Worm (Caenorhabditis elegans) whole organism, L2 larva: ENCODE results near the gene C17H12.37.
"Not testable (repeated sequence)": the region's sequence is repeated elsewhere in the genome, so short reads cannot be mapped to it uniquely, and the experiment has no call there.

Source experiments
- F13H6.1 ChIP-seq: sonication (generic microtip); optimal IDR thresholded peaks from 2 replicates; lab custom pipeline; 2016; ENCODE audit warnings: missing genetic modification characterization, missing compliant biosample characterization
- R02D3.7 ChIP-seq: fragments of 150-350 bp; optimal IDR thresholded peaks from 2 replicates; lab custom pipeline; 2014; ENCODE audit warnings: missing biosample characterization, missing genetic modification characterization
- Y55F3AM.14 ChIP-seq: fragments of 200-800 bp; sonication (Bioruptor generic); optimal IDR thresholded peaks from 2 replicates; lab custom pipeline; 2018; ENCODE audit warnings: mild to moderate bottlenecking, missing genetic modification characterization, missing compliant biosample characterization
- ZK546.5 ChIP-seq: sonication (generic microtip); optimal IDR thresholded peaks from 2 replicates; lab custom pipeline; 2017; ENCODE audit warnings: missing biosample characterization, missing genetic modification characterization
- aly-2 ChIP-seq: fragments of 150-350 bp; optimal IDR thresholded peaks from 2 replicates; lab custom pipeline; 2014; ENCODE audit warnings: missing biosample characterization, missing genetic modification characterization
- blmp-1 ChIP-seq: sonication (generic microtip); optimal IDR thresholded peaks from 2 replicates; lab custom pipeline; 2017; ENCODE audit warnings: missing genetic modification characterization, mild to moderate bottlenecking, missing compliant biosample characterization, antibody characterized with exemption, moderate library complexity; ENCODE audit not compliant: insufficient read depth
- dmd-4 ChIP-seq: sonication (generic microtip); optimal IDR thresholded peaks from 2 replicates; lab custom pipeline; 2017; ENCODE audit warnings: missing biosample characterization, missing genetic modification characterization
- elt-1 ChIP-seq: fragments of 150-350 bp; optimal IDR thresholded peaks from 2 replicates; lab custom pipeline; 2014; ENCODE audit warnings: missing biosample characterization, missing genetic modification characterization
- elt-3 ChIP-seq: sonication (generic microtip); optimal IDR thresholded peaks from 2 replicates; lab custom pipeline; 2017; ENCODE audit warnings: missing biosample characterization, missing genetic modification characterization
- fos-1 ChIP-seq: fragments of 150-350 bp; optimal IDR thresholded peaks from 2 replicates; lab custom pipeline; 2014; ENCODE audit warnings: missing biosample characterization, missing genetic modification characterization
- lin-11 ChIP-seq: fragments of 150-350 bp; sonication (generic microtip); optimal IDR thresholded peaks from 2 replicates; lab custom pipeline; 2014; ENCODE audit warnings: missing biosample characterization, missing genetic modification characterization, inconsistent platforms, mixed read lengths
- lin-13 ChIP-seq: fragments of 150-350 bp; optimal IDR thresholded peaks from 2 replicates; lab custom pipeline; 2014; ENCODE audit warnings: missing biosample characterization, missing genetic modification reagents, missing genetic modification characterization
- mab-5 ChIP-seq: fragments of 150-350 bp; optimal IDR thresholded peaks from 2 replicates; lab custom pipeline; 2014; ENCODE audit warnings: missing biosample characterization, missing genetic modification characterization
- mbf-1 ChIP-seq: sonication (generic microtip); optimal IDR thresholded peaks from 2 replicates; lab custom pipeline; 2017; ENCODE audit warnings: missing biosample characterization, missing genetic modification characterization
- nhr-10 ChIP-seq: sonication (generic microtip); optimal IDR thresholded peaks from 2 replicates; lab custom pipeline; 2017; ENCODE audit warnings: missing biosample characterization, missing genetic modification characterization
- nhr-11 ChIP-seq: fragments of 150-350 bp; optimal IDR thresholded peaks from 2 replicates; lab custom pipeline; 2014; ENCODE audit warnings: missing biosample characterization, missing genetic modification characterization
- nhr-12 ChIP-seq: fragments of 150-350 bp; optimal IDR thresholded peaks from 2 replicates; lab custom pipeline; 2014; ENCODE audit warnings: missing biosample characterization, missing genetic modification characterization
- nhr-23 ChIP-seq: fragments of 150-350 bp; optimal IDR thresholded peaks from 2 replicates; lab custom pipeline; 2014; ENCODE audit warnings: missing biosample characterization, missing genetic modification reagents, missing genetic modification characterization
- nhr-237 ChIP-seq: fragments of 150-350 bp; optimal IDR thresholded peaks from 2 replicates; lab custom pipeline; 2014; ENCODE audit warnings: missing biosample characterization, missing genetic modification characterization
- nhr-25 ChIP-seq: fragments of 150-350 bp; sonication (generic microtip); optimal IDR thresholded peaks from 3 replicates; lab custom pipeline; 2014; ENCODE audit warnings: missing biosample characterization, missing genetic modification characterization
- nhr-6 ChIP-seq: fragments of 150-350 bp; optimal IDR thresholded peaks from 2 replicates; lab custom pipeline; 2014; ENCODE audit warnings: missing biosample characterization, missing genetic modification characterization
- nhr-77 ChIP-seq: fragments of 150-350 bp; optimal IDR thresholded peaks from 2 replicates; lab custom pipeline; 2014; ENCODE audit warnings: missing biosample characterization, missing genetic modification characterization
- peb-1 ChIP-seq: fragments of 150-350 bp; optimal IDR thresholded peaks from 2 replicates; lab custom pipeline; 2014; ENCODE audit warnings: missing biosample characterization, missing genetic modification characterization
- sem-4 ChIP-seq: fragments of 150-350 bp; optimal IDR thresholded peaks from 2 replicates; lab custom pipeline; 2014; ENCODE audit warnings: missing biosample characterization, missing genetic modification reagents, missing genetic modification characterization
- skn-1 ChIP-seq: sonication (generic microtip); optimal IDR thresholded peaks from 2 replicates; lab custom pipeline; 2017; ENCODE audit warnings: missing biosample characterization, missing genetic modification characterization
- sma-3 ChIP-seq: sonication (generic microtip); optimal IDR thresholded peaks from 2 replicates; lab custom pipeline; 2016; ENCODE audit warnings: missing genetic modification reagents, missing genetic modification characterization, missing compliant biosample characterization
- sma-9 ChIP-seq, 2 experiments: fragments of 150-350 bp in 1 of 2; sonication (generic microtip) in 1 of 2; optimal IDR thresholded peaks; 2 replicates each; lab custom pipeline; 2014 to 2016; ENCODE audit warnings: missing genetic modification characterization in 2 of 2, mild to moderate bottlenecking in 1 of 2, missing biosample characterization in 1 of 2, missing compliant biosample characterization in 1 of 2, missing genetic modification reagents in 1 of 2, moderate library complexity in 1 of 2
- unc-55 ChIP-seq: fragments of 150-350 bp; sonication (generic microtip); optimal IDR thresholded peaks from 3 replicates; lab custom pipeline; 2014; ENCODE audit warnings: missing biosample characterization, missing genetic modification reagents, missing genetic modification characterization
- unc-62 ChIP-seq: fragments of 150-350 bp; optimal IDR thresholded peaks from 2 replicates; lab custom pipeline; 2014; ENCODE audit warnings: missing biosample characterization, missing genetic modification reagents, missing genetic modification characterization
- ztf-11 ChIP-seq: sonication (generic microtip); optimal IDR thresholded peaks from 2 replicates; lab custom pipeline; 2017; ENCODE audit warnings: missing biosample characterization, missing genetic modification characterization

The C17H12.37 gene

DNA sequence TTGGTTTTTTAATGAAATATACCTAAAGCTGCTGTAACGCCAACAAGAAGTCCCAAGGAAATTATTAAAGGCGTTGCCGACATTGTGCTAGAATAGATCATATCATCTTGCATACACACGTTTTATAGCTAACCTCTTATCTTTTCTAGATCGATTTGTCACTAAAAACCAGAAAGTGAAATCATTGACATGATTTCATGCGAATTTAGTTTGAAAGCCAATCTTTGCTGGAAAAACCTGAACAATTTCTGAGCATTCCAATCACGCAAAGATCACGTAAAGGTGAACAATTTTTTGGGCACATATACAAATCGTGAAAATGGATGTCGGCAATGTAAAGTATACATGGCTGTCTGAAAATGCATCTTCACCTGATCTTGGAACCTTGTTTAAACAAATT, 17.5 kb downstream of the C17H12.37 start, which contains the start of gene C17H12.6:
Gene C17H12.6, minus strand, starts transcription at position 101 of the 400 bp plus-strand sequence.
- TF ChIP-seq lin-11 (no peak), nhr-12 (tag; lab: Kevin White, UChicago) (no peak), nhr-11 (no peak), lin-13 (GFP tag; lab: Kevin White, UChicago) (no peak), dmd-4 (tag; lab: Kevin White, UChicago) (no peak), fos-1 (tag; lab: Kevin White, UChicago) (no peak), ztf-11 (tag; lab: Kevin White, UChicago) (no peak), Y55F3AM.14 (GFP tag; lab: Kevin White, UChicago) (no peak), ZK546.5 (tag; lab: Kevin White, UChicago) (no peak), peb-1 (tag; lab: Kevin White, UChicago) (no peak), unc-62 (GFP tag; lab: Kevin White, UChicago) (no peak), nhr-77 (tag; lab: Kevin White, UChicago) (no peak), unc-55 (no peak), mbf-1 (no peak)

DNA sequence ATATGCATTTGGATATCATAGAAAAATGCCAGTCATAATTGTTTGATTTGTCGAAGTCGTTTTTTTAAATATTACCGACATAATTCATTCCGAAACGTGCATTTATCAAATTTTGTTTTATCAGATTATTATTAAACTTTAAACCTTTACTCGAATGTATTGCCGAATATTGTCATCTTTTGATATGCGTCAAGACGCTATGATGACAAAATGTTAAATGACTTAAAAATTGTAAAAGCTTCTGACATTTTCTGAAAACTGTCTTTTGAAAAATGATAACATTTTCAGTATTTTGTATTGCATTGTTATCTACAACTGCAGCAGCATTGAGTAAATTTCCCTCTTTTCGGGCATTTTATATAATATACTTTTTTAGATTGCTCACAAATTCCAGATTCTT, 19.7 kb downstream of the C17H12.37 start, which contains the start of gene H20E11.3:
Gene H20E11.3, plus strand, starts transcription at position 195 of the 400 bp plus-strand sequence.
- no peak for TF ChIP-seq ZK546.5 (tag; lab: Kevin White, UChicago)
- TF ChIP-seq nhr-10 (tag; lab: Kevin White, UChicago) = no peak
- peak; percentile 49 for TF ChIP-seq fos-1 (tag; lab: Kevin White, UChicago)
- TF ChIP-seq elt-3 (tag; lab: Kevin White, UChicago) = no peak
- no peak for TF ChIP-seq nhr-25 (tag; lab: Kevin White, UChicago)
- TF ChIP-seq aly-2 (tag; lab: Kevin White, UChicago) = no peak
- no peak for TF ChIP-seq nhr-6
- TF ChIP-seq Y55F3AM.14 (GFP tag; lab: Kevin White, UChicago) = no peak
- TF ChIP-seq ztf-11 (tag; lab: Kevin White, UChicago) = no peak
- no peak for TF ChIP-seq nhr-77 (tag; lab: Kevin White, UChicago)
- no peak for TF ChIP-seq sma-9 (GFP tag; optimal IDR thresholded peaks at IDR 0.05; lab: Kevin White, UChicago)
- TF ChIP-seq sma-9 (tag; optimal IDR thresholded peaks at IDR 0.05; lab: Kevin White, UChicago) = no peak
- TF ChIP-seq R02D3.7 (tag; lab: Kevin White, UChicago) = no peak
- TF ChIP-seq nhr-237 = no peak
- TF ChIP-seq nhr-11 = no peak
- peak; percentile 85 for TF ChIP-seq skn-1
- TF ChIP-seq, all 48 proteins: peak for 2

DNA sequence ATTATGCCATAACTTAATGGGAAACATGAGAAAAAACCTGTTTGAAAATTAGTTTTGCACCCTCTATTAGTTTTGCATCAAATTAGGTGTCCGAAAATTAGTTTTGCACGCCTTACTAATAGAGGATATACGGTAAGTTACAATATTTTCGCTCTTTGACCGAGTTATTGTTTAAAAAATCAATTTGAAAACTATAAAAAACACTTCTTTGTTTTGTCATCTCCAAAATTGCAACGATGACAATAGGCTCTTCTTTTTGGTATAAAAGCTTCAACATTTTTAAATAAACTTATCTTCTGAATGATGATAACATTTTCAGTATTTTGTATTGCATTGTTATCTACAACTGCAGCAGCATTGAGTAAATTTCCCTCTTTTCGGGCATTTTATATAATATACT, 22.6 kb downstream of the C17H12.37 start, which contains the start of gene H20E11.2:
Gene H20E11.2, plus strand, starts transcription at position 301 of the 400 bp plus-strand sequence.
- not testable (repeated sequence) for TF ChIP-seq elt-3 (tag; lab: Kevin White, UChicago); lin-11; nhr-77 (tag; lab: Kevin White, UChicago)
- TF ChIP-seq, all 48 proteins: peak for 0; not testable (repeated sequence) for 48

DNA sequence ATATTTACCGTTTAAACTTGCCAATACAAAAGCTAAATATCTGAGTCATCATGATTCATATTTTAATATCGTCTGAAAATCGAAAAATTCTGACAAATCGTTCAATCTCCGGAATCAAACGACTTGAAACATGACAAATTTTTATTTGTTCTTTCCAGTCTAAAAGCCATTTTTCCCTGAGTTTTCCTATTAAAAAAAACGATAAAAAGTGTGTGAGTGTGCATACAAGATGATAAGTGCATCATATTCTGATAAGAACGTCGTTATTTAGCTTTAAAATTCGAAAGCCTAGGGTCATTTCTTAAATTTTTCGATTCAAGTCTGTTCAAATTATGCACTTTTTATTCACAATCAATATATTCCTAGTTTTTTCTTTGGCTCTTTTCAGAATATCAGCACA, 25.0 kb downstream of the C17H12.37 start, which contains the start of gene H20E11.1:
Gene H20E11.1, plus strand, starts transcription at position 244 of the 400 bp plus-strand sequence.
- TF ChIP-seq elt-1 (tag; lab: Kevin White, UChicago) = no peak
- no peak for TF ChIP-seq peb-1 (tag; lab: Kevin White, UChicago)
- no peak for TF ChIP-seq nhr-77 (tag; lab: Kevin White, UChicago)
- peak; percentile 94 for TF ChIP-seq fos-1 (tag; lab: Kevin White, UChicago)
- TF ChIP-seq ztf-11 (tag; lab: Kevin White, UChicago) = no peak
- TF ChIP-seq F13H6.1 (tag; lab: Kevin White, UChicago) = no peak
- TF ChIP-seq blmp-1 (tag; lab: Kevin White, UChicago) = no peak
- TF ChIP-seq ZK546.5 (tag; lab: Kevin White, UChicago) = no peak
- TF ChIP-seq, all 48 proteins: peak for 1

DNA sequence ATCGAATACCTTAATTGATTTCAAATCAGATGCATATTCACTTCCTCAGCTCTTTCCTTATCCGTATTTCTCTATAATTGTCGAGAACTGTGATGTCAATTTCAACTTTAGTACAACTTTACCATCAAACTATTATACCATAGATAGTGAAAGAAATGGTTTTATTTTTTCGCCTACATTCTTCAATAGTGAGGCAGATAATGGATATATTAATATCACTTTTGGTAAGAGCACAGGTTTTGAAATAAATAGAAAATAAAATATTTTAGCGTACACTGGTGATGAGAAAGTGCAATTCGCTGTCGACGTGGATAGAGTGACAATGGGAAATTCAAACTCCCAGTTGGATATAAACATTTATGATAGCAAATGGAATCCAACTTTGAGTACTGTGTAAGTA, 27.3 kb downstream of the C17H12.37 start:
- no peak for TF ChIP-seq nhr-23

DNA sequence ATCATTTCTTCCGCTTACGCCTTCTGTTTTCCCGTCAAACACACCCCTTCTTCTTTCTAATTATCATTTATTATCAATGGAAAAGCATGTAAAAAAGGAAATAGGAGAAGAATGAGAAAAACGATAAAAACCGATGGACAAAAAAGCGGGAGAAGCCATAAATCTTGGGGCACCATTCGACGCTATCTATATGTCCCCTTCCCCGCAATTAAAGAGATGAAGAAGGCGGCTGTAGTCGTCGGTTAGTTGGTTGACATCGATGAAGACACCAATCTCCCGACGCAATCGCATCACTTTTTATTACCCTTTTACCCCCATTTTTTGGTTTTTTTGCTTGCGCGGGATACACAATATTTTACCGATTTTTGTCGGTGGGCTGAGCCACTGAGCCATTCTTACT, 28.7 kb downstream of the C17H12.37 start:
- TF ChIP-seq sem-4 (tag; lab: Kevin White, UChicago) (peak; percentile 25), sma-3 (GFP tag; lab: Kevin White, UChicago) (no peak), ZK546.5 (tag; lab: Kevin White, UChicago) (no peak), mab-5 (tag; lab: Kevin White, UChicago) (peak; percentile 84)
